Worm (Caenorhabditis elegans) whole organism, young adult: ENCODE data around the gene F18E9.7.

Source experiments
- B0261.1 ChIP-seq: sonication (generic microtip); optimal IDR thresholded peaks from 2 replicates; lab custom pipeline; 2016; ENCODE audit warnings: mild to moderate bottlenecking, missing genetic modification characterization, moderate library complexity, missing compliant biosample characterization
- C06A6.2 ChIP-seq: fragments of 200-800 bp; sonication (Bioruptor generic); conservative IDR thresholded peaks from 2 replicates; pipeline ENCODE4 v1.3.6; 2022; ENCODE audit warnings: missing genetic modification characterization, missing compliant biosample characterization
- F33H1.4 ChIP-seq: fragments of 200-800 bp; sonication (Bioruptor generic); IDR thresholded peaks from 2 replicates; pipeline ENCODE4 v1.3.6; 2022; ENCODE audit warnings: missing genetic modification reagents, missing genetic modification characterization, missing compliant biosample characterization
- F39B2.1 ChIP-seq: fragments of 200-800 bp; sonication (Bioruptor generic); IDR thresholded peaks from 2 replicates; pipeline ENCODE4 v1.3.6; 2022; ENCODE audit warnings: missing genetic modification reagents, missing genetic modification characterization, missing compliant biosample characterization
- aptf-2 ChIP-seq: fragments of 200-800 bp; sonication (Bioruptor generic); conservative IDR thresholded peaks from 2 replicates; pipeline ENCODE4 v1.3.6; 2022; ENCODE audit warnings: missing genetic modification reagents, missing genetic modification characterization, missing compliant biosample characterization
- ceh-40 ChIP-seq: fragments of 200-800 bp; sonication (Bioruptor generic); IDR thresholded peaks from 2 replicates; pipeline ENCODE4 v1.3.6; 2022; ENCODE audit warnings: missing genetic modification characterization, missing compliant biosample characterization
- dpl-1 ChIP-seq: fragments of 150-350 bp; optimal IDR thresholded peaks from 2 replicates; lab custom pipeline; 2014; ENCODE audit warnings: missing biosample characterization, missing genetic modification reagents, missing genetic modification characterization
- hrde-1 ChIP-seq: sonication (generic microtip); optimal IDR thresholded peaks from 2 replicates; lab custom pipeline; 2016; ENCODE audit warnings: missing genetic modification characterization, mild to moderate bottlenecking, missing compliant biosample characterization, moderate library complexity, missing genotype, missing genetic modification reagents, borderline replicate concordance
- nfya-2 ChIP-seq: fragments of 200-800 bp; sonication (Bioruptor generic); IDR thresholded peaks from 2 replicates; pipeline ENCODE4 v1.3.6; 2022; ENCODE audit warnings: missing genetic modification reagents, missing genetic modification characterization, missing compliant biosample characterization
- nhr-27 ChIP-seq: fragments of 200-800 bp; sonication (Bioruptor generic); optimal IDR thresholded peaks from 2 replicates; lab custom pipeline; 2018; ENCODE audit warnings: mild to moderate bottlenecking, missing genetic modification characterization, moderate library complexity, missing compliant biosample characterization
- pbrm-1 ChIP-seq: fragments of 200-800 bp; sonication (Bioruptor generic); IDR thresholded peaks from 2 replicates; pipeline ENCODE4 v1.3.6; 2022; ENCODE audit warnings: missing genetic modification reagents, missing genetic modification characterization, missing compliant biosample characterization
- unc-62 ChIP-seq: fragments of 150-350 bp; optimal IDR thresholded peaks from 2 replicates; lab custom pipeline; 2014; ENCODE audit warnings: missing biosample characterization, missing genetic modification reagents, missing genetic modification characterization
- ztf-3 ChIP-seq: fragments of 200-800 bp; sonication (Bioruptor generic); optimal IDR thresholded peaks from 2 replicates; lab custom pipeline; 2018; ENCODE audit warnings: mild to moderate bottlenecking, missing genetic modification characterization, missing compliant biosample characterization

- TF ChIP-seq aptf-2 (GFP tag; lab: Robert Waterston, UW) = no peak
- TF ChIP-seq unc-62 (GFP tag; lab: Kevin White, UChicago) = no peak
- TF ChIP-seq ceh-40 = no peak
- TF ChIP-seq pbrm-1 (GFP tag; lab: Robert Waterston, UW) = no peak
- no peak for TF ChIP-seq hrde-1 (tag; lab: Kevin White, UChicago)
- no peak for TF ChIP-seq nhr-27 (tag; lab: Kevin White, UChicago)
- TF ChIP-seq F39B2.1 (GFP tag; lab: Robert Waterston, UW) = no peak
- TF ChIP-seq C06A6.2 = no peak
- no peak for TF ChIP-seq nfya-2 (GFP tag; lab: Robert Waterston, UW)
- no peak for TF ChIP-seq ztf-3 (GFP tag; lab: Kevin White, UChicago)
- TF ChIP-seq B0261.1 (tag; lab: Kevin White, UChicago) = no peak
- TF ChIP-seq F33H1.4 (GFP tag; lab: Robert Waterston, UW) = no peak
- TF ChIP-seq dpl-1 (GFP tag; lab: Kevin White, UChicago) = no peak
Observed at ce11 chrX:8625090-8625489, 27.5 kb upstream of the F18E9.7 start, which contains the start of gene K01A12.3.
